Fruit fly (Drosophila melanogaster): ENCODE results near the gene CarT.
A peak's percentile ranks its signal among the peaks of the same experiment; 100 is the strongest.

CarT gene

DNA sequence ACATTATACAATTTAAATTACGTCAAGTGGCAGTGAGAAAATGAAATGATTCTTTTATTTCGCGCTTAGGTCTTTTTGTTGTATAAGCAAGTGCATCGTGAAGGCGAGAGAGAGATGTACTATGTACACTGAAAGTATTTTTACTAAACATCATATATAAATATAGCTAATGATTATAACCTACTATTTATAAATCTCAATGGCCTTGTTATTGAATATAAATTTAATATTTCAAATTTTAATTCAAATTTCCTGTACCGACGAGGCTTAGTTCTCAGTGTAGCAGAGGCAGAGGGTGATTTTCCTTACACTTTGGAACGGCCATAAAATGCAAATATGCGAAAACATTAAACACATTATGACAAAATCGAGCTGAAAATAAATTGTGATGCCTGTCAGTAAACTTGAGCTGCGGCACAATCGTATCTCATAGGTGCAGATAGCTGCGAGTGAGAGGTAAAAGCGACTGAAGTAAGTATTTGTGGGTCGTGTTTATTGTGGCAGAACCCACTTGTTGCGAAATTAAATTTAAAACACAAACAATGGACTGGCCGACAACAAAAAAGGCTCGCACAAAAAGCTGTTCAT is 32.0 kb upstream of the CarT start (continued):
- TF ChIP-seq Mad (GFP tag; optimal IDR thresholded peaks at IDR 0.05), result no peak
- TF ChIP-seq CG12744 (GFP tag; optimal IDR thresholded peaks at IDR 0.05), result no peak
- peak; percentile 66 for TF ChIP-seq CG14441 (GFP tag; IDR thresholded peaks at IDR 0.05)
- no peak for TF ChIP-seq Hr39 (optimal IDR thresholded peaks at IDR 0.05)
- TF ChIP-seq CG17568 (GFP tag; optimal IDR thresholded peaks at IDR 0.05), result no peak
- no peak for TF ChIP-seq CG17912 (GFP tag; optimal IDR thresholded peaks at IDR 0.05)
- TF ChIP-seq CG17186 (GFP tag; optimal IDR thresholded peaks at IDR 0.05), result no peak
- 0 out of 2 replicates have a peak, but pooled peaks have one; percentile 25 for TF ChIP-seq Adf1 (GFP tag; IDR thresholded peaks at IDR 0.05)
- no peak for TF ChIP-seq CG1792 (GFP tag; optimal IDR thresholded peaks at IDR 0.05)
- TF ChIP-seq bowl (GFP tag; IDR thresholded peaks at IDR 0.05), result no peak
- no peak for TF ChIP-seq ewg (GFP tag; optimal IDR thresholded peaks at IDR 0.05)
- no peak for TF ChIP-seq ro (GFP tag; IDR thresholded peaks at IDR 0.05)
- no peak for TF ChIP-seq CG8478 (optimal IDR thresholded peaks at IDR 0.05)
- no peak for TF ChIP-seq CG16815 (GFP tag; optimal IDR thresholded peaks at IDR 0.05)
- no peak for TF ChIP-seq Oaz (GFP tag; IDR thresholded peaks at IDR 0.05)
- TF ChIP-seq H2.0 (GFP tag; IDR thresholded peaks at IDR 0.05), result no peak
- no peak for TF ChIP-seq crol (GFP tag; IDR thresholded peaks at IDR 0.05)
- no peak for TF ChIP-seq repo (GFP tag; optimal IDR thresholded peaks at IDR 0.05)
- no peak for TF ChIP-seq sna (GFP tag; IDR thresholded peaks at IDR 0.05; ENCODE audit: partially characterized antibody)
- no peak for TF ChIP-seq CG33557 (GFP tag; optimal IDR thresholded peaks at IDR 0.05)
- TF ChIP-seq hkb (optimal IDR thresholded peaks at IDR 0.05), result no peak
- TF ChIP-seq hkb (GFP tag; IDR thresholded peaks at IDR 0.05), result 0 out of 2 replicates have a peak, but pooled peaks have one; percentile 24
- TF ChIP-seq CG9609 (GFP tag; optimal IDR thresholded peaks at IDR 0.05), result no peak
- TF ChIP-seq Nf-YA (GFP tag; IDR thresholded peaks at IDR 0.05), result no peak
- TF ChIP-seq crc (GFP tag; optimal IDR thresholded peaks at IDR 0.05), result no peak
- TF ChIP-seq B-H1 (GFP tag; IDR thresholded peaks at IDR 0.05), result no peak
- TF ChIP-seq CG17328 (GFP tag; IDR thresholded peaks at IDR 0.05), result peak; percentile 45; the same call in 1 of the 2 replicates
- no peak for TF ChIP-seq jing (GFP tag; optimal IDR thresholded peaks at IDR 0.05)
- peak; percentile 79 for TF ChIP-seq lbe (GFP tag; optimal IDR thresholded peaks at IDR 0.05)
- TF ChIP-seq HHEX (GFP tag; optimal IDR thresholded peaks at IDR 0.05), result no peak
- peak; percentile 63 for TF ChIP-seq CG18262 (tag; optimal IDR thresholded peaks at IDR 0.05)
- TF ChIP-seq Med (GFP tag), result peak; percentile 16
- TF ChIP-seq CG11456 (GFP tag; IDR thresholded peaks at IDR 0.05), result no peak
- no peak for TF ChIP-seq CG11398 (GFP tag; optimal IDR thresholded peaks at IDR 0.05)
- no peak for TF ChIP-seq CG3726 (GFP tag; IDR thresholded peaks at IDR 0.05)
- TF ChIP-seq CG4328 (GFP tag; optimal IDR thresholded peaks at IDR 0.05), result no peak
- peak; percentile 56; the same call in 2 of the 3 replicates for TF ChIP-seq CG17361 (GFP tag; IDR thresholded peaks at IDR 0.05)
- no peak for TF ChIP-seq CG11504 (tag; optimal IDR thresholded peaks at IDR 0.05)
- TF ChIP-seq Xbp1 (GFP tag; optimal IDR thresholded peaks at IDR 0.05), result peak; percentile 40
- TF ChIP-seq chif (GFP tag; optimal IDR thresholded peaks at IDR 0.05), result no peak
- TF ChIP-seq Dp (GFP tag; optimal IDR thresholded peaks at IDR 0.05), result no peak
- TF ChIP-seq CTCF (GFP tag; optimal IDR thresholded peaks at IDR 0.05), result no peak
- TF ChIP-seq CG4424 (GFP tag; optimal IDR thresholded peaks at IDR 0.05), result peak; percentile 44
- TF ChIP-seq CG18764 (GFP tag; optimal IDR thresholded peaks at IDR 0.05), result no peak
- peak; percentile 45; the same call in 2 of the 3 replicates for TF ChIP-seq tgo (GFP tag; IDR thresholded peaks at IDR 0.05)
- peak; percentile 36 for TF ChIP-seq Max (GFP tag; optimal IDR thresholded peaks at IDR 0.05)
- no peak for TF ChIP-seq CG4707 (GFP tag; optimal IDR thresholded peaks at IDR 0.05)
- TF ChIP-seq CHES-1-like (GFP tag; optimal IDR thresholded peaks at IDR 0.05), result no peak
- no peak for TF ChIP-seq hbn (GFP tag; IDR thresholded peaks at IDR 0.05; ENCODE audit: partially characterized antibody)
- no peak for TF ChIP-seq nerfin-2 (GFP tag; IDR thresholded peaks at IDR 0.05; ENCODE audit: partially characterized antibody)
- TF ChIP-seq CG1024 (GFP tag; IDR thresholded peaks at IDR 0.05), result no peak
- TF ChIP-seq CG8388 (GFP tag; optimal IDR thresholded peaks at IDR 0.05), result peak; percentile 50
- TF ChIP-seq pho (GFP tag; optimal IDR thresholded peaks at IDR 0.05), result no peak
